Comparison of ENCODE assay signal across 3 fruit fly cellular contexts in genomic region chrX:11159710-11160446, dm6.
TF ChIP-seq lines count a peak whose summit lies in the region.

Gene CG32668 (minus strand): TSS chrX:11159760.

- TF ChIP-seq CTCF in whole organism, embryonic (GFP tag; optimal IDR thresholded peaks at IDR 0.05; lab: Kevin White, UChicago) = no peak

TF ChIP-seq in whole organism, embryonic, 481 proteins besides CTCF, POLR2A, EP300 and RAD21:
- TF ChIP-seq CG3065 (GFP tag; optimal IDR thresholded peaks at IDR 0.05; lab: Kevin White, UChicago) (no peak), gsb (GFP tag; IDR thresholded peaks at IDR 0.05; lab: Robert Waterston, UW) (no peak), danr (GFP tag; IDR thresholded peaks at IDR 0.05; lab: Robert Waterston, UW) (no peak), CG8478 (optimal IDR thresholded peaks at IDR 0.05; lab: Kevin White, UChicago) (no peak), CG7786 (GFP tag; optimal IDR thresholded peaks at IDR 0.05; lab: Kevin White, UChicago) (no peak), ttk (GFP tag; IDR thresholded peaks at IDR 0.05; lab: Robert Waterston, UW) (no peak), CG10267 (tag; optimal IDR thresholded peaks at IDR 0.05; lab: Kevin White, UChicago) (no peak), row (GFP tag; IDR thresholded peaks at IDR 0.05; lab: Robert Waterston, UW) (0 out of 3 replicates have a peak, but pooled peaks have one; percentile 17), CG6254 (GFP tag; optimal IDR thresholded peaks at IDR 0.05; lab: Kevin White, UChicago) (no peak), CG2678 (tag; optimal IDR thresholded peaks at IDR 0.05; lab: Kevin White, UChicago) (no peak), CG7963 (GFP tag; IDR thresholded peaks at IDR 0.05; lab: Robert Waterston, UW; ENCODE audit: partially characterized antibody) (no peak), luna (GFP tag; optimal IDR thresholded peaks at IDR 0.05; lab: Kevin White, UChicago) (no peak), esg (GFP tag; conservative IDR thresholded peaks at IDR 0.05; lab: Robert Waterston, UW) (no peak), pzg (GFP tag; optimal IDR thresholded peaks at IDR 0.05; lab: Kevin White, UChicago) (no peak), nmo (GFP tag; optimal IDR thresholded peaks at IDR 0.05; lab: Kevin White, UChicago) (no peak), sens (GFP tag; lab: Kevin White, UChicago) (peak; percentile 63), pho (GFP tag; optimal IDR thresholded peaks at IDR 0.05; lab: Kevin White, UChicago) (no peak), onecut (GFP tag; IDR thresholded peaks at IDR 0.05; lab: Robert Waterston, UW) (peak; percentile 23; the same call in 1 of the 2 replicates), CG17912 (GFP tag; optimal IDR thresholded peaks at IDR 0.05; lab: Kevin White, UChicago) (no peak), Deaf1 (tag; optimal IDR thresholded peaks at IDR 0.05; lab: Kevin White, UChicago) (peak; percentile 9), kah (GFP tag; optimal IDR thresholded peaks at IDR 0.05; lab: Kevin White, UChicago) (no peak), NfI (GFP tag; optimal IDR thresholded peaks at IDR 0.05; lab: Kevin White, UChicago) (no peak), Med (GFP tag; lab: Kevin White, UChicago) (peak; percentile 46), Bdp1 (GFP tag; optimal IDR thresholded peaks at IDR 0.05; lab: Kevin White, UChicago) (no peak), Hr39 (optimal IDR thresholded peaks at IDR 0.05; lab: Kevin White, UChicago) (no peak)

TF ChIP-seq in whole organism, prepupa, 60 proteins besides CTCF, POLR2A, EP300 and RAD21:
- TF ChIP-seq dsx (GFP tag; optimal IDR thresholded peaks at IDR 0.05; lab: Kevin White, UChicago; ENCODE audit: poor library complexity, severe bottlenecking) (no peak), Blimp-1 (GFP tag; optimal IDR thresholded peaks at IDR 0.05; lab: Kevin White, UChicago) (no peak), Gug (GFP tag; IDR thresholded peaks at IDR 0.05; lab: Robert Waterston, UW) (no peak), CG6276 (GFP tag; optimal IDR thresholded peaks at IDR 0.05; lab: Kevin White, UChicago) (no peak), Hr39 (GFP tag; optimal IDR thresholded peaks at IDR 0.05; lab: Kevin White, UChicago) (no peak), Sox14 (GFP tag; optimal IDR thresholded peaks at IDR 0.05; lab: Kevin White, UChicago) (no peak), vri (GFP tag; optimal IDR thresholded peaks at IDR 0.05; lab: Kevin White, UChicago) (no peak), Eip78C (GFP tag; lab: Kevin White, UChicago) (peak; percentile 57), salr (GFP tag; optimal IDR thresholded peaks at IDR 0.05; lab: Kevin White, UChicago) (no peak)

TF ChIP-seq in whole organism, pupa, 21 proteins besides CTCF, POLR2A, EP300 and RAD21:
- no peak for TF ChIP-seq EcR (GFP tag; optimal IDR thresholded peaks at IDR 0.05; lab: Kevin White, UChicago)
- TF ChIP-seq CG8159 (tag; optimal IDR thresholded peaks at IDR 0.05; lab: Kevin White, UChicago) = peak; percentile 7
TF ChIP-seq in whole organism, pupa: peak in this region for 1.
